Fruit fly (Drosophila melanogaster): ENCODE results near the gene Gtpx.

Gene Gtpx

dm6 chr3L:3303534-3304459 is 22.3 kb upstream of the Gtpx start, which contains the start of gene ZnT63C (continued):
- no peak for TF ChIP-seq Smox (GFP tag; optimal IDR thresholded peaks at IDR 0.05)
- TF ChIP-seq esn (GFP tag; optimal IDR thresholded peaks at IDR 0.05): peak; percentile 25
- 0 out of 2 replicates have a peak, but pooled peaks have one; percentile 18 for TF ChIP-seq CG15336 (GFP tag; IDR thresholded peaks at IDR 0.05)
- peak; percentile 46 for TF ChIP-seq Met (GFP tag; optimal IDR thresholded peaks at IDR 0.05)
- peak; percentile 57 to 58 for TF ChIP-seq ss (GFP tag; optimal IDR thresholded peaks at IDR 0.05)
- TF ChIP-seq CG10631 (GFP tag; optimal IDR thresholded peaks at IDR 0.05): no peak
- no peak for TF ChIP-seq CG8319 (GFP tag; optimal IDR thresholded peaks at IDR 0.05)
- peak; percentile 43; the same call in 2 of the 3 replicates for TF ChIP-seq CG6163 (GFP tag; IDR thresholded peaks at IDR 0.05)
- TF ChIP-seq CG8119 (GFP tag; IDR thresholded peaks at IDR 0.05): peak; percentile 43; the same call in 1 of the 3 replicates
- TF ChIP-seq pdm3 (GFP tag; optimal IDR thresholded peaks at IDR 0.05): peak; percentile 21
- TF ChIP-seq Eip78C (GFP tag): peak; percentile 69
- peak; percentile 38 for TF ChIP-seq CG31627 (GFP tag; optimal IDR thresholded peaks at IDR 0.05)
- peak; percentile 35 for TF ChIP-seq Eip75B (GFP tag; optimal IDR thresholded peaks at IDR 0.05)
- peak; percentile 34 for TF ChIP-seq net (GFP tag; optimal IDR thresholded peaks at IDR 0.05)
- TF ChIP-seq Hr4 (GFP tag; optimal IDR thresholded peaks at IDR 0.05): peak; percentile 31
- TF ChIP-seq CG6854 (GFP tag; optimal IDR thresholded peaks at IDR 0.05): peak; percentile 52

- TF ChIP-seq CG10669 (GFP tag; optimal IDR thresholded peaks at IDR 0.05) (no peak), esn (GFP tag; optimal IDR thresholded peaks at IDR 0.05) (no peak), Eip75B (GFP tag; optimal IDR thresholded peaks at IDR 0.05) (no peak)
These were observed 21.3 kb upstream of the Gtpx start for dm6 chr3L:3304740-3305139.

- no peak for TF ChIP-seq salr (GFP tag; optimal IDR thresholded peaks at IDR 0.05)
- peak; percentile 84 for TF ChIP-seq fkh (GFP tag; optimal IDR thresholded peaks at IDR 0.05)
These were observed 20.6 kb upstream of the Gtpx start for dm6 chr3L:3305430-3305829.

- TF ChIP-seq Sox15 (GFP tag; optimal IDR thresholded peaks at IDR 0.05): no peak
These were observed 19.6 kb upstream of the Gtpx start for dm6 chr3L:3306515-3306914.

dm6 chr3L:3307593-3307992 is 18.5 kb upstream of the Gtpx start:
- TF ChIP-seq CG10669 (GFP tag; optimal IDR thresholded peaks at IDR 0.05): no peak
- no peak for TF ChIP-seq CG8632 (GFP tag; optimal IDR thresholded peaks at IDR 0.05)
- TF ChIP-seq Blimp-1 (GFP tag; optimal IDR thresholded peaks at IDR 0.05): no peak
- TF ChIP-seq eg (GFP tag; IDR thresholded peaks at IDR 0.05): no peak
- no peak for TF ChIP-seq Gug (GFP tag; IDR thresholded peaks at IDR 0.05)
- no peak for TF ChIP-seq CG1621 (tag; optimal IDR thresholded peaks at IDR 0.05)

- peak; percentile 58 for TF ChIP-seq fkh (GFP tag; optimal IDR thresholded peaks at IDR 0.05)
- TF ChIP-seq svp (GFP tag): peak; percentile 80
- no peak for TF ChIP-seq CG6808 (GFP tag; optimal IDR thresholded peaks at IDR 0.05)
- no peak for TF ChIP-seq Hr4 (GFP tag; optimal IDR thresholded peaks at IDR 0.05)
- no peak for TF ChIP-seq fd59A (GFP tag; optimal IDR thresholded peaks at IDR 0.05)
- TF ChIP-seq Eip78C (GFP tag): peak; percentile 44
- peak; percentile 96 for TF ChIP-seq vri (GFP tag; optimal IDR thresholded peaks at IDR 0.05)
- no peak for TF ChIP-seq CG32006 (GFP tag; optimal IDR thresholded peaks at IDR 0.05)
These were observed 17.1 kb upstream of the Gtpx start for dm6 chr3L:3308676-3309613.
